Worm (Caenorhabditis elegans) whole organism, L4 larva: ENCODE data around the gene pfd-2.

Source experiments
- D1046.2 ChIP-seq: fragments of 200-800 bp; sonication (Bioruptor generic); IDR thresholded peaks from 2 replicates; pipeline ENCODE4 v1.3.6; 2022; ENCODE audit warnings: missing genetic modification characterization, missing compliant biosample characterization
- F26F4.8 ChIP-seq: fragments of 200-800 bp; sonication (Bioruptor generic); conservative IDR thresholded peaks from 2 replicates; pipeline ENCODE4 v1.3.6; 2022; ENCODE audit warnings: missing genetic modification characterization, missing compliant biosample characterization
- F44E2.7 ChIP-seq: fragments of 200-800 bp; sonication (Bioruptor generic); IDR thresholded peaks from 2 replicates; pipeline ENCODE4 v2.1.2; 2022; ENCODE audit warnings: missing genetic modification characterization, missing compliant biosample characterization
- F49E8.2 ChIP-seq: sonication (generic microtip); optimal IDR thresholded peaks from 2 replicates; lab custom pipeline; 2016; ENCODE audit warnings: missing compliant biosample characterization, mild to moderate bottlenecking, missing genetic modification characterization, borderline replicate concordance
- ZK546.5 ChIP-seq, 2 experiments: sonication (generic microtip); optimal IDR thresholded peaks; 2 replicates each; lab custom pipeline; 2017; ENCODE audit warnings: missing biosample characterization in 2 of 2, missing genetic modification characterization in 2 of 2
- aha-1 ChIP-seq: fragments of 150-350 bp; peaks from one replicate; lab custom pipeline; 2014; ENCODE audit warnings: missing biosample characterization, missing genetic modification characterization
- ama-1 ChIP-seq: fragments of 150-350 bp; optimal IDR thresholded peaks from 2 replicates; lab custom pipeline; 2014; ENCODE audit warnings: inconsistent platforms, mixed read lengths
- ceh-20 ChIP-seq: fragments of 200-800 bp; sonication (Bioruptor generic); IDR thresholded peaks from 2 replicates; pipeline ENCODE4 v1.3.6; 2022; ENCODE audit warnings: missing genetic modification reagents, missing genetic modification characterization, missing compliant biosample characterization
- ceh-32 ChIP-seq: sonication (generic microtip); optimal IDR thresholded peaks from 2 replicates; lab custom pipeline; 2016; ENCODE audit warnings: mild to moderate bottlenecking, missing genetic modification characterization, missing compliant biosample characterization; ENCODE audit not compliant: poor library complexity
- daf-19 ChIP-seq: fragments of 200-800 bp; sonication (Bioruptor generic); conservative IDR thresholded peaks from 2 replicates; pipeline ENCODE4 v1.3.6; 2022; ENCODE audit warnings: missing genetic modification characterization, missing compliant biosample characterization
- lin-15B ChIP-seq: fragments of 150-350 bp; sonication (generic microtip); optimal IDR thresholded peaks from 3 replicates; lab custom pipeline; 2014; ENCODE audit warnings: missing biosample characterization, missing genetic modification characterization
- lin-38 ChIP-seq: fragments of 200-800 bp; sonication (Bioruptor generic); IDR thresholded peaks from 2 replicates; pipeline ENCODE4 v1.3.6; 2022; ENCODE audit warnings: missing genetic modification reagents, missing genetic modification characterization, missing compliant biosample characterization
- madf-9 ChIP-seq: fragments of 200-800 bp; sonication (Bioruptor generic); conservative IDR thresholded peaks from 2 replicates; pipeline ENCODE4 v1.3.6; 2022; ENCODE audit warnings: missing genetic modification reagents, missing genetic modification characterization, missing compliant biosample characterization
- mes-2 ChIP-seq: sonication (generic microtip); optimal IDR thresholded peaks from 2 replicates; lab custom pipeline; 2016; ENCODE audit warnings: missing genotype, mild to moderate bottlenecking, missing genetic modification characterization, missing compliant biosample characterization; ENCODE audit not compliant: poor library complexity, severe bottlenecking
- mxl-2 ChIP-seq: fragments of 200-800 bp; sonication (Bioruptor generic); conservative IDR thresholded peaks from 2 replicates; pipeline ENCODE4 v1.3.6; 2022; ENCODE audit warnings: missing genetic modification reagents, missing genetic modification characterization, missing compliant biosample characterization
- nhr-41 ChIP-seq: fragments of 200-800 bp; sonication (Bioruptor generic); IDR thresholded peaks from 2 replicates; pipeline ENCODE4 v1.3.6; 2022; ENCODE audit warnings: missing genetic modification reagents, missing genetic modification characterization, missing compliant biosample characterization
- nhr-48 ChIP-seq: sonication (generic microtip); optimal IDR thresholded peaks from 2 replicates; lab custom pipeline; 2016; ENCODE audit warnings: mild to moderate bottlenecking, missing genetic modification characterization, missing compliant biosample characterization
- nhr-6 ChIP-seq: fragments of 150-350 bp; optimal IDR thresholded peaks from 2 replicates; lab custom pipeline; 2014; ENCODE audit warnings: missing biosample characterization, missing genetic modification characterization
- nhr-76 ChIP-seq: fragments of 150-350 bp; optimal IDR thresholded peaks from 2 replicates; lab custom pipeline; 2014; ENCODE audit warnings: missing biosample characterization, missing genetic modification characterization
- pha-4 ChIP-seq, 2 experiments: fragments of 150-350 bp in 1 of 2; fragments of 200-800 bp in 1 of 2; sonication (Bioruptor generic) in 1 of 2; IDR thresholded peaks in 1 of 2; optimal IDR thresholded peaks in 1 of 2; 2 replicates each; pipeline versions ENCODE4 v1.3.6 to Lab custom; 2014 to 2022; ENCODE audit warnings: missing genetic modification characterization in 2 of 2, missing genetic modification reagents in 2 of 2, missing biosample characterization in 1 of 2, missing compliant biosample characterization in 1 of 2
- php-3 ChIP-seq: fragments of 200-800 bp; sonication (Bioruptor generic); IDR thresholded peaks from 2 replicates; pipeline ENCODE4 v1.3.6; 2022; ENCODE audit warnings: missing genetic modification reagents, missing genetic modification characterization, missing compliant biosample characterization
- rbr-2 ChIP-seq: sonication (generic microtip); optimal IDR thresholded peaks from 2 replicates; lab custom pipeline; 2016; ENCODE audit warnings: missing genotype, missing genetic modification characterization, missing compliant biosample characterization
- skn-1 ChIP-seq: fragments of 150-350 bp; optimal IDR thresholded peaks from 2 replicates; lab custom pipeline; 2014; ENCODE audit warnings: missing biosample characterization, missing genetic modification characterization
- unc-62 ChIP-seq, 3 experiments: fragments of 150-350 bp in 1 of 3; sonication (generic microtip); optimal IDR thresholded peaks in 2 of 3; peaks in 1 of 3; 1 replicate in 1 of 3; 2 replicates in 2 of 3; lab custom pipeline; 2014 to 2017; ENCODE audit warnings: missing biosample characterization in 3 of 3, missing genetic modification characterization in 3 of 3, missing genetic modification reagents in 3 of 3, missing genotype in 1 of 3
- zag-1 ChIP-seq: fragments of 150-350 bp; optimal IDR thresholded peaks from 2 replicates; lab custom pipeline; 2014; ENCODE audit warnings: missing biosample characterization, missing genetic modification characterization
- zip-2 ChIP-seq: fragments of 150-350 bp; optimal IDR thresholded peaks from 2 replicates; lab custom pipeline; 2014; ENCODE audit warnings: missing biosample characterization, missing genetic modification characterization
- ztf-11 ChIP-seq: fragments of 150-350 bp; optimal IDR thresholded peaks from 2 replicates; lab custom pipeline; 2014; ENCODE audit warnings: missing biosample characterization, missing genetic modification characterization
- ztf-7 ChIP-seq: fragments of 150-350 bp; optimal IDR thresholded peaks from 2 replicates; lab custom pipeline; 2014; ENCODE audit warnings: missing biosample characterization, missing genetic modification characterization

pfd-2 gene

DNA sequence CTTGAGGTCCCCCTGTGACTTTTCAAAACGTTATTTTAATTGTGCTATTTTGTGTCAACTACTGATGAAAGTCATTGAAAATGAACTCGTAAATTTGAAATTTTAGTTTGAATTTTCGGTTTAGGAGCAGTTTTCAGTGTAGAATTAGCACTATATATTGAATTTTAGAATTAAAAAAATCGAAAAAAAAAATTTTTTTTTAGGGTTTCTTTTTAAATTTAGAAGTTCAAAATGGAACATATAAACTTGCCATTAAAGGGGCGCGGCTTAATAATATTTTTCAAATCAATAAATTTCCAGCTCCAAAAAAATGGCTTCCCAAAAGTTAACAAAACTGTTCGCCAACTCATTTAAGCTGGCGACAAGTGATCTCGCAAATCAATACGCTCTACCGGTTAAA lies 24.4 kb downstream of the pfd-2 start, which contains the start of gene H20J04.9:
Gene H20J04.9 (plus strand): TSS at position 301 of the 400 bp plus-strand sequence.
- TF ChIP-seq lin-38 (GFP tag; lab: Robert Waterston, UW) (no peak), F49E8.2 (no peak), ama-1 (lab: Kevin White, UChicago) (no peak), nhr-41 (GFP tag; lab: Robert Waterston, UW) (no peak), madf-9 (GFP tag; lab: Robert Waterston, UW) (no peak), nhr-6 (tag; lab: Kevin White, UChicago) (no peak), mxl-2 (no peak), zag-1 (tag; lab: Kevin White, UChicago) (no peak), F26F4.8 (GFP tag; lab: Robert Waterston, UW) (no peak), daf-19 (no peak)

DNA sequence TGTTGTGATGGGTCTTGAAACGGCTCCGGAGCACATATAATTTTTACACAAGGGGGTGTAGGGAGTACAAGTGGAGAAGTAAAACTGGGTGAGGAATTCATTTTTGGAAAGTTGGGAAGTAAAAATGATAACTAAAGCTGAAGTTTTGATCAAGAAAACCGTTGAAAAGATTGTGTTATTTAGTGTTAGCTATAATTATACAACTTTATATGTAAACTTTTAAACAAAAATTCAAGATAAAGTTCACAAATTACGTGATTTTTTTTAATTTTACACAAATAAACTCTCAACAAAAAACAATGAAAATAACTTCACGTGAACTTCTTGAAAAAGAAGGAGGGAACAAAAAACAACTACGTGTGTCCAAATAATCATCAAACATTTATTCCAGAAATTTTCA lies 28.7 kb downstream of the pfd-2 start, which contains the start of the genes H20J04.7 and H20J04.1:
Gene H20J04.7 (minus strand): TSS at position 101 of the 400 bp plus-strand sequence.
Gene H20J04.1 (plus strand): TSS at position 397 of the 400 bp plus-strand sequence.
- TF ChIP-seq skn-1 (tag; lab: Kevin White, UChicago), result no peak
- no peak for TF ChIP-seq pha-4 (GFP tag; IDR thresholded peaks at IDR 0.05; lab: Robert Waterston, UW)
- TF ChIP-seq pha-4 (tag; optimal IDR thresholded peaks at IDR 0.05; lab: Kevin White, UChicago), result no peak
- TF ChIP-seq ztf-7 (tag; lab: Kevin White, UChicago), result no peak
- no peak for TF ChIP-seq mes-2 (tag; lab: Kevin White, UChicago)

DNA sequence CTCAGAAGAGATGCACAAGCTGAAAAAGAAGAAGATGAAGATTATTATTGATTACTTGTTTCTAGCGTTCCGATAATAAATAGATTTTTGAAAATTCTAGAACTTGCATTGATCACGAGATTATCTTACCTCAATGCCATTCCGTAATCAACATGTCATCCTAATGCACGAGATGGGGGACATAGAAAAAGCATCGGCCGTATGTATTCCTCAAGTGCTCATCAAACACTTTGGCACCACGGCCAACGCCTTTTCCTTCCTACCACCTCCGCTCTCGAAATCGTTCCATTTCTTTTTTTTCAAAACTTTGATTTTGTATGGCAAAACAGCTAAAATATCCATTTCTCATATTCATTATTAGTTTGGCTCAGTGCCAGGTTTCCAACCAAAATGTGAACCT lies 32.2 kb downstream of the pfd-2 start, which contains the start of gene lat-2:
Gene lat-2 (plus strand): TSS at position 301 of the 400 bp plus-strand sequence.
- TF ChIP-seq lin-15B, result no peak
- peak in 1 of 2 experiments; percentile 67 for TF ChIP-seq unc-62 (GFP tag; optimal IDR thresholded peaks at IDR 0.05 in 1 of 2; lab: Kevin White, UChicago)
- no peak for TF ChIP-seq unc-62 (tag; optimal IDR thresholded peaks at IDR 0.05; lab: Kevin White, UChicago)

DNA sequence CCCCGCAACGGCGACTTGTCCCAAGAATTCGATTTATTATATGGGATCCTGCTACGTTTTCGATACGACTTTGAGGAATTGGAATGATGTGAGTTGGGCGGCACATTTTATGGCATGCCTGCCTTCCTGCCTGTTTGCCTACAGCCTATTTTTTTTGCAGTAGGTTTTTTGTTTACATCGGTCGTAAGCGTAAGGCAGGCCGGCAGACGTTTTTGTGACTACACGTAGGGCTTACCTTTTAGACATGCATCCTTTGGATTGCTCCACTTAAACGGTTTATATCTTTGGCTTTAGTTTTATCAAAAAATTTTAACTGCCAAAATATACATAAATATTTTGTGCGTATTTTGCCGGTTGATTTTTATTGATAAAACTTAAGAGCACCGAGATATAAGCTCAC lies 32.7 kb downstream of the pfd-2 start:
- no peak for TF ChIP-seq nhr-76 (tag; lab: Kevin White, UChicago)
- no peak for TF ChIP-seq F44E2.7
- TF ChIP-seq aha-1 (tag; lab: Kevin White, UChicago), result peak; percentile 91

DNA sequence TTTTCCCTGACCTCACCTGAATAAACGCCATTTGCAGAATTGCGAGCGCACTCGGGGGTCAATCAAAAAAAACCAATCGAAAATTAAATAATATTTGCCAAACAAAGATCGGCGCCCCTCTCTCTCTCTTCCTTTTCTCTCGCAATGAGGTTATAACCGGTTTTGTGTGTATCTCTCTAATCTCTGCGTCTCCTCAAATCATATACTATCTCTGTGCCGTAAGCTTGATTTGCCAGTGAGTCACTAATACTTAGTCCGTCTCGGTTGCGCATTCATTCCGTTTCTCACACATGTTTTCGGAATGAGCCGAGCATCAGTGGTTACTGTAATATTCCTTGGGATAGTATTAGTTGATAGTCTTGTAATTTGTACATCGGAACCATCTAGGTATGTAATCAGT lies 35.6 kb downstream of the pfd-2 start:
- peak in 1 of 2 experiments; percentile 65 for TF ChIP-seq unc-62 (GFP tag; optimal IDR thresholded peaks at IDR 0.05 in 1 of 2; lab: Kevin White, UChicago)
- TF ChIP-seq unc-62 (tag; optimal IDR thresholded peaks at IDR 0.05; lab: Kevin White, UChicago), result no peak
- no peak for TF ChIP-seq ztf-11 (tag; lab: Kevin White, UChicago)
- TF ChIP-seq, all 104 proteins: peak for 1

DNA sequence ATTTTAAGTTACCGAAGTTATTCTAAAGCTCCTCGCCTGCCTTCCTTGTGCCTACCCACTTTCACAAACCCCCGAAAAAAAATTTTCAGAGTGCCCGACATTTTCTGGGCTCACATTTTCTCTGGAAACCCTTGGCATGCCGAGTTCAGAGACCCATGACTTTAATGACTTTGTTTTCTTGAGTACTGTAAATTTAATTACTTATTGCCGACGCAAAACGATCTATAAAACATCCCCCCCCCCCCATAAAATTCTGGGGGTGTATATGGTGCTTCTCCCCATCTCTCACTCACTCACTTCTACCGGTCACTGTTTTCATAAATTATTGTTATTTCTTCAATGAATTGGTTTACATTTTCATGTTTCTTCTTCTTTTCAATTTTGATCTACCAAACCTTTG lies 41.4 kb downstream of the pfd-2 start, which contains the start of gene try-9:
Gene try-9 (plus strand): TSS at position 301 of the 400 bp plus-strand sequence.
- TF ChIP-seq aha-1 (tag; lab: Kevin White, UChicago) (peak; percentile 38), php-3 (GFP tag; lab: Robert Waterston, UW) (0 out of 2 replicates have a peak, but pooled peaks have one; percentile 26), ceh-20 (GFP tag; lab: Robert Waterston, UW) (no peak)

DNA sequence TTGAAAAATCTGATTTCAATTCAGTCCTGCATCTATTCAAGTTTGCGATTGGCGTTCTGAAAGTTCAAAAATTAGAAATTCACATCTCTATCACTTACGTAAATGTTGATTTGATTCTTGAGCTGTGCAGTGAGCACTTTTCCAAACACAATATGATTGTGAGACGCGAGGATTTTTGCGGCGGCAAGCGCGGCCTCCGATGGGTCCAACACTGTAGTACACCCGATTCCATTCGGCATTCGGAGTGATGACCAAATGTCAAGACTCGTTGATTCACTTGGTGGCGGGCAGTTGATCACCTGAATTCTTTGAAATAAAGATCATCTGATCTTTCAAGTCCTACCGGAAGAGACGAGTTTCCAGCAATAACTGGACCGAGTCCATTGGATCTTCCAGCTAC lies 43.2 kb downstream of the pfd-2 start:
- TF ChIP-seq D1046.2 (GFP tag; lab: Robert Waterston, UW) (no peak), rbr-2 (tag; lab: Kevin White, UChicago) (no peak), aha-1 (tag; lab: Kevin White, UChicago) (peak; percentile 96), ZK546.5 (tag; optimal IDR thresholded peaks at IDR 0.05; lab: Kevin White, UChicago) (no peak), nhr-48 (tag; lab: Kevin White, UChicago) (no peak), zip-2 (tag; lab: Kevin White, UChicago) (no peak), ceh-32 (tag; lab: Kevin White, UChicago) (no peak)
